Fruit fly (Drosophila melanogaster): ENCODE data around the gene CG3909.

DNA sequence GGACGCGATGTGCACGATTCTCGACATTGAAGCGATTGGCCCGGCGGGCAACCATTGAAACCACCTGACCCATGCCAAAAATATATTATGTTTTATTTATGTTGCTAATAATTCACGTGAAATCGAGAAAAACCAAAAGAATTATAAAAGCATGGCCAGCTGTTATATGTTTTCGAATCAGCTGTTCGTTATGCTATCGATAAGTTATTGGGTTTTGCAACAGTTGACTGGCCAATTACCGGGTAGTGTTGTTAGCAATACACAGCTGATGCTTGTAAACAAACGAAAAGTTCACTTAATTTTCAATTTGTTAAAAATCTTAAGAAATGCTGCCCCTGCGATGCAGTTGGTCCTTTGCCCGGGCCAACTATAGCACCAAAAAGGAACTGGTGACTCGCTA lies 2.3 kb downstream of the CG3909 start, which contains the start of the genes CG11722 and mtTFB2:
- TF ChIP-seq pan (optimal IDR thresholded peaks at IDR 0.05), result no peak
- no peak for TF ChIP-seq psq (optimal IDR thresholded peaks at IDR 0.05)
- no peak for TF ChIP-seq usp (GFP tag; optimal IDR thresholded peaks at IDR 0.05)
- TF ChIP-seq EcR (GFP tag; optimal IDR thresholded peaks at IDR 0.05), result no peak
- TF ChIP-seq Dll (optimal IDR thresholded peaks at IDR 0.05), result no peak
